Fruit fly (Drosophila melanogaster): Measurements from ENCODE around the gene witty.

DNA sequence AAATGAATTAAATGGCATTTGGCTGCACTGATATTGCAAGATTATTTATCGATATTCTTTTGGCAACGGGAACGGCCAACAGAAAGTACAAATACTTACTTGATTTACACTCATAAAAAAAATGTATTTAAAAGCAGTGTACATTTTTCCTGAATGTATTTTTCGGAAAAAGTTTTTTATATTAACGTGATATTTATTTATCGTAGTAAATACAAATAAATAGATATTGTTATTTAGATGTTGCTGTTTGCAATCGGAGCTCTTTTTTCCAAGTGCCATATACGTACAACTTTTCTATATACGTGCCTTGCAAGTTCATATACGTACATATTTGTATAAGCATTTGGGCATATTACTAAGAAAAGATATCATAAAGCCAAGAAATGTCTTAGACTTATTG is 13.2 kb downstream of the witty start:
- TF ChIP-seq CTCF (optimal IDR thresholded peaks at IDR 0.05) (no peak), CG8478 (optimal IDR thresholded peaks at IDR 0.05) (no peak)
